Fruit fly (Drosophila melanogaster) whole organism, prepupa: Measurements from ENCODE around the gene JMJD7.

ENCODE experiments used
- CG10631 ChIP-seq: fragments of 200-800 bp; sonication (Bioruptor generic); optimal IDR thresholded peaks from 2 replicates; lab custom pipeline; 2016; ENCODE audit warnings: missing biosample characterization, missing genetic modification characterization
- CG34406 ChIP-seq: fragments of 200-800 bp; sonication (Bioruptor generic); optimal IDR thresholded peaks from 3 replicates; lab custom pipeline; 2016; ENCODE audit warnings: missing biosample characterization, missing genetic modification characterization
- Lpt ChIP-seq: fragments of 200-800 bp; sonication (Bioruptor generic); optimal IDR thresholded peaks from 3 replicates; lab custom pipeline; 2016; ENCODE audit warnings: missing biosample characterization, missing genetic modification characterization
- OdsH ChIP-seq: fragments of 200-800 bp; sonication (Bioruptor generic); optimal IDR thresholded peaks from 3 replicates; lab custom pipeline; 2016; ENCODE audit warnings: missing biosample characterization, missing genetic modification characterization
- Sox102F ChIP-seq: fragments of 200-800 bp; sonication (Bioruptor generic); optimal IDR thresholded peaks from 2 replicates; lab custom pipeline; 2016; ENCODE audit warnings: missing biosample characterization, mild to moderate bottlenecking, missing genetic modification characterization
- dac ChIP-seq: fragments of 200-800 bp; sonication (Bioruptor generic); optimal IDR thresholded peaks from 2 replicates; lab custom pipeline; 2017; ENCODE audit warnings: missing biosample characterization, mild to moderate bottlenecking, missing genetic modification characterization
- esn ChIP-seq: fragments of 200-800 bp; sonication (Bioruptor generic); optimal IDR thresholded peaks from 2 replicates; lab custom pipeline; 2016; ENCODE audit warnings: missing biosample characterization, mild to moderate bottlenecking, missing genetic modification characterization, moderate library complexity
- fd59A ChIP-seq: fragments of 200-800 bp; sonication (Bioruptor generic); optimal IDR thresholded peaks from 2 replicates; lab custom pipeline; 2017; ENCODE audit warnings: missing biosample characterization, mild to moderate bottlenecking, missing genetic modification characterization, missing genetic modification reagents

DNA sequence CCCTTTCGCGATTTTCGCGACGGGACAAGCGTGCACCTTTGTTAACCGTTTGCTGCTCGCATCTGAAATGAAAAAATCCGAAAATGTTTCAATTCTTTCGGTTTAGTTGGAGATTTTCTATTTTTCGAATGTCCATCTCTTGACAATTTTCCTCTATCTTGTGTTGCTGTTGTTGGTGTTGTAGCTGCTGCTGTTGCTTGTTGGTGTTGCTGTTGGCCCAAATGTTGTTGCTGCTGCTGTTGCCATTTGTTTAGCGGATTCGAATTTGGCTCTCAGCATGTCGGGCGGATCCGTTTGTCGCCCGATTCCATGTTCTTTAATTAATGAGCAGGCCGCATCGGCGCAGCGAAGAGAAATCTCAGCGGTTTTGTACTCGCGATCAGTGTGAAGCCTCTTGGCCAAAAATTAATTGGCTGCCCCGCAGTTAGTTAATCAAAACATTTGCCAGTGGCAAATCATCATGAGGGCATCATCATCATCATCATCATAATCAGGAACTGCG lies 27.7 kb downstream of the JMJD7 start, which contains the start of gene CG32121:
- TF ChIP-seq CG10631 (no peak), Sox102F (GFP tag; lab: Kevin White, UChicago) (no peak), CG34406 (no peak), Lpt (GFP tag; lab: Kevin White, UChicago) (no peak), esn (GFP tag; lab: Kevin White, UChicago) (no peak), fd59A (GFP tag; lab: Kevin White, UChicago) (no peak), dac (GFP tag; lab: Kevin White, UChicago) (no peak), OdsH (GFP tag; lab: Kevin White, UChicago) (no peak)
